Fruit fly (Drosophila melanogaster) whole organism, pupa: ENCODE data around the gene Lon.

Experiments
- CG10348 ChIP-seq: fragments of 200-800 bp; sonication (Bioruptor generic); IDR thresholded peaks from 2 replicates; pipeline ENCODE4 v1.3.6; 2022; ENCODE audit warnings: missing biosample characterization, missing genetic modification characterization
- CG12605 ChIP-seq: fragments of 200-800 bp; sonication (Bioruptor generic); IDR thresholded peaks from 2 replicates; pipeline ENCODE4 v1.3.6; 2022; ENCODE audit warnings: missing biosample characterization, missing genetic modification characterization
- CG14655 ChIP-seq: fragments of 200-800 bp; sonication (Bioruptor generic); optimal IDR thresholded peaks from 3 replicates; lab custom pipeline; 2017; ENCODE audit warnings: mild to moderate bottlenecking, missing biosample characterization, missing genetic modification reagents, missing genetic modification characterization
- CG17806 ChIP-seq: fragments of 200-800 bp; sonication (Bioruptor generic); optimal IDR thresholded peaks from 2 replicates; lab custom pipeline; 2018; ENCODE audit warnings: missing biosample characterization, mild to moderate bottlenecking, missing genetic modification characterization, moderate library complexity
- CG32121 ChIP-seq: fragments of 200-800 bp; sonication (Bioruptor generic); IDR thresholded peaks from 2 replicates; pipeline ENCODE4 v1.3.6; 2022; ENCODE audit warnings: missing biosample characterization, missing genetic modification characterization
- CG34367 ChIP-seq: fragments of 200-800 bp; sonication (Bioruptor generic); optimal IDR thresholded peaks from 2 replicates; lab custom pipeline; 2018; ENCODE audit warnings: missing biosample characterization, mild to moderate bottlenecking, missing genetic modification characterization
- CG4496 ChIP-seq: fragments of 200-800 bp; sonication (Bioruptor generic); IDR thresholded peaks from 3 replicates; pipeline ENCODE4 v1.3.6; 2022; ENCODE audit warnings: missing biosample characterization, missing genetic modification characterization
- EcR ChIP-seq: fragments of 200-800 bp; sonication (Bioruptor generic); optimal IDR thresholded peaks from 3 replicates; lab custom pipeline; 2019; ENCODE audit warnings: missing biosample characterization, missing genetic modification characterization, mild to moderate bottlenecking, moderate library complexity, missing genetic modification reagents
- Ets98B ChIP-seq: fragments of 200-800 bp; sonication (Bioruptor generic); IDR thresholded peaks from 2 replicates; pipeline ENCODE4 v1.3.6; 2022; ENCODE audit warnings: missing biosample characterization, missing genetic modification characterization

DNA sequence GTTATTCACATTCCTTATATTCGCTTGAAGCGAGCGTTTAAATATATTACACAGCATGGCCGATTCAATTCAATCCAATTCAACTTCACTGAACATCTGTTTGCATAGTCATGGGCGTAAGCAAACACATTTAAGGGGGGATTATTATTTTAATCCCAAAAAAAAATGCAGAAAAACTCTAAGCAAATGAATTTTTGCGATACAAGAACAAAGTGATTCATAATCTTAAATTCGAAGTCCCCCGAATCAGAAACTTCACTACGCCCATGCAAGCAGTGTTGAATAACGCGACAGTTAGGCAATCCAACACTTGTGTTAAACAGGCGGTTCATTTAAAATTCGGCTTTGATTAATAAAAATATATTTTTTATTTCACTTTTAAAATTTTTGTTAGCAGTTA is 21.6 kb downstream of the Lon start, which contains the start of gene CG14100:
- TF ChIP-seq CG10348 (GFP tag; lab: Robert Waterston, UW) (peak; percentile 100), CG14655 (peak; percentile 100), CG17806 (tag; lab: Kevin White, UChicago) (peak; percentile 100), CG4496 (GFP tag; lab: Robert Waterston, UW) (peak; percentile 100), CG12605 (GFP tag; lab: Robert Waterston, UW) (peak; percentile 100), CG32121 (GFP tag; lab: Robert Waterston, UW) (peak; percentile 100), Ets98B (GFP tag; lab: Robert Waterston, UW) (peak; percentile 100), CG34367 (peak; percentile 100), EcR (GFP tag; lab: Kevin White, UChicago) (no peak)
